Worm (Caenorhabditis elegans) whole organism, L4/young adult: ENCODE data around the gene F23A7.3.

Experiments
- W03F9.2 ChIP-seq: fragments of 150-350 bp; optimal IDR thresholded peaks from 2 replicates; lab custom pipeline; 2014; ENCODE audit warnings: missing biosample characterization, missing genetic modification characterization
- him-1 ChIP-seq: sonication (generic microtip); optimal IDR thresholded peaks from 2 replicates; lab custom pipeline; 2016; ENCODE audit warnings: missing genotype, missing genetic modification reagents, missing genetic modification characterization, missing compliant biosample characterization

- TF ChIP-seq W03F9.2 (tag; lab: Kevin White, UChicago) (peak; percentile 47), him-1 (tag; lab: Kevin White, UChicago) (peak; percentile 70)
Observed at ce11 chrX:16205880-16206279, 13.9 kb upstream of the F23A7.3 start.
